Fruit fly (Drosophila melanogaster) whole organism, prepupa: ENCODE measurements around the gene g.
A peak's percentile ranks its signal among the peaks of the same experiment; 100 is the strongest.

ENCODE experiments used
- CG10669 ChIP-seq: fragments of 200-800 bp; sonication (Bioruptor generic); optimal IDR thresholded peaks from 3 replicates; lab custom pipeline; 2018; ENCODE audit warnings: missing biosample characterization, mild to moderate bottlenecking, missing genetic modification characterization, moderate library complexity
- CG11294 ChIP-seq: fragments of 200-800 bp; sonication (Bioruptor generic); IDR thresholded peaks from 2 replicates; pipeline ENCODE4 v1.3.6; 2022; ENCODE audit warnings: missing biosample characterization, missing genetic modification characterization
- CG11902 ChIP-seq: fragments of 200-800 bp; sonication (Bioruptor generic); optimal IDR thresholded peaks from 3 replicates; lab custom pipeline; 2016; ENCODE audit warnings: missing biosample characterization, missing genetic modification characterization
- CG1621 ChIP-seq: fragments of 200-800 bp; sonication (Bioruptor generic); optimal IDR thresholded peaks from 3 replicates; lab custom pipeline; 2018; ENCODE audit warnings: missing biosample characterization, mild to moderate bottlenecking, missing genetic modification characterization
- CG16779 ChIP-seq: fragments of 200-800 bp; sonication (Bioruptor generic); optimal IDR thresholded peaks from 3 replicates; lab custom pipeline; 2017; ENCODE audit warnings: missing biosample characterization, mild to moderate bottlenecking, missing genetic modification characterization
- CG3032 ChIP-seq: fragments of 200-800 bp; optimal IDR thresholded peaks from 2 replicates; lab custom pipeline; 2019; ENCODE audit warnings: missing biosample characterization, mild to moderate bottlenecking, missing genetic modification characterization, moderate library complexity
- CG31627 ChIP-seq: fragments of 200-800 bp; sonication (Bioruptor generic); optimal IDR thresholded peaks from 3 replicates; lab custom pipeline; 2016; ENCODE audit warnings: missing biosample characterization, missing genetic modification characterization
- CG32006 ChIP-seq: fragments of 200-800 bp; sonication (Bioruptor generic); optimal IDR thresholded peaks from 3 replicates; lab custom pipeline; 2017; ENCODE audit warnings: missing biosample characterization, mild to moderate bottlenecking, missing genetic modification characterization
- CG34406 ChIP-seq: fragments of 200-800 bp; sonication (Bioruptor generic); optimal IDR thresholded peaks from 3 replicates; lab custom pipeline; 2016; ENCODE audit warnings: missing biosample characterization, missing genetic modification characterization
- CG3919 ChIP-seq: fragments of 200-800 bp; sonication (Bioruptor generic); optimal IDR thresholded peaks from 3 replicates; lab custom pipeline; 2016; ENCODE audit warnings: missing biosample characterization, missing genetic modification characterization
- CG4318 ChIP-seq: fragments of 200-800 bp; sonication (Bioruptor generic); optimal IDR thresholded peaks from 3 replicates; lab custom pipeline; 2017; ENCODE audit warnings: missing biosample characterization, mild to moderate bottlenecking, missing genetic modification characterization
- CG6276 ChIP-seq: fragments of 200-800 bp; sonication (Bioruptor generic); optimal IDR thresholded peaks from 2 replicates; lab custom pipeline; 2017; ENCODE audit warnings: missing biosample characterization, mild to moderate bottlenecking, missing genetic modification characterization
- CG6792 ChIP-seq: fragments of 200-800 bp; sonication (Bioruptor generic); optimal IDR thresholded peaks from 3 replicates; lab custom pipeline; 2016; ENCODE audit warnings: missing biosample characterization, missing genetic modification characterization
- CG6808 ChIP-seq: fragments of 200-800 bp; sonication (Bioruptor generic); optimal IDR thresholded peaks from 3 replicates; lab custom pipeline; 2017; ENCODE audit warnings: missing biosample characterization, missing genetic modification characterization, mild to moderate bottlenecking, moderate library complexity, missing genetic modification reagents
- CG6854 ChIP-seq: fragments of 200-800 bp; sonication (Bioruptor generic); optimal IDR thresholded peaks from 2 replicates; lab custom pipeline; 2017; ENCODE audit warnings: missing biosample characterization, mild to moderate bottlenecking, missing genetic modification characterization
- CG7368 ChIP-seq: fragments of 200-800 bp; sonication (Bioruptor generic); optimal IDR thresholded peaks from 3 replicates; lab custom pipeline; 2016; ENCODE audit warnings: missing biosample characterization, missing genetic modification characterization
- CG8119 ChIP-seq: fragments of 200-800 bp; sonication (Bioruptor generic); IDR thresholded peaks from 3 replicates; pipeline ENCODE4 v1.3.6; 2022; ENCODE audit warnings: missing biosample characterization, missing genetic modification characterization
- CG8319 ChIP-seq: fragments of 200-800 bp; sonication (Bioruptor generic); optimal IDR thresholded peaks from 3 replicates; lab custom pipeline; 2016; ENCODE audit warnings: missing biosample characterization, missing genetic modification characterization
- CG9139 ChIP-seq: fragments of 200-800 bp; sonication (Bioruptor generic); optimal IDR thresholded peaks from 3 replicates; lab custom pipeline; 2017; ENCODE audit warnings: missing biosample characterization, mild to moderate bottlenecking, missing genetic modification characterization
- Eip75B ChIP-seq: fragments of 200-800 bp; sonication (Bioruptor generic); optimal IDR thresholded peaks from 3 replicates; lab custom pipeline; 2016; ENCODE audit warnings: missing biosample characterization, missing genetic modification characterization
- Eip78C ChIP-seq: fragments of 200-800 bp; sonication (Bioruptor generic); peaks from one replicate; lab custom pipeline; 2016; ENCODE audit warnings: missing biosample characterization, missing genetic modification characterization
- Eip93F ChIP-seq: fragments of 200-800 bp; sonication (Bioruptor generic); optimal IDR thresholded peaks from 2 replicates; lab custom pipeline; 2016; ENCODE audit warnings: missing biosample characterization, mild to moderate bottlenecking, missing genetic modification characterization
- Ets21C ChIP-seq: fragments of 200-800 bp; sonication (Bioruptor generic); optimal IDR thresholded peaks from 3 replicates; lab custom pipeline; 2016; ENCODE audit warnings: missing biosample characterization, missing genetic modification characterization
- Gug ChIP-seq: fragments of 200-800 bp; sonication (Bioruptor generic); IDR thresholded peaks from 2 replicates; pipeline ENCODE4 v1.3.6; 2022; ENCODE audit warnings: missing biosample characterization, missing genetic modification characterization
- Hr39 ChIP-seq: fragments of 200-800 bp; sonication (Bioruptor generic); optimal IDR thresholded peaks from 2 replicates; lab custom pipeline; 2016; ENCODE audit warnings: missing biosample characterization, missing genetic modification characterization
- Hr4 ChIP-seq: fragments of 200-800 bp; sonication (Bioruptor generic); optimal IDR thresholded peaks from 3 replicates; lab custom pipeline; 2016; ENCODE audit warnings: missing biosample characterization, missing genetic modification characterization
- Met ChIP-seq: fragments of 200-800 bp; sonication (Bioruptor generic); optimal IDR thresholded peaks from 3 replicates; lab custom pipeline; 2016; ENCODE audit warnings: missing biosample characterization, missing genetic modification characterization
- OdsH ChIP-seq: fragments of 200-800 bp; sonication (Bioruptor generic); optimal IDR thresholded peaks from 3 replicates; lab custom pipeline; 2016; ENCODE audit warnings: missing biosample characterization, missing genetic modification characterization
- Smox ChIP-seq: fragments of 200-800 bp; sonication (Bioruptor generic); optimal IDR thresholded peaks from 3 replicates; lab custom pipeline; 2016; ENCODE audit warnings: missing biosample characterization, missing genetic modification characterization
- Sox15 ChIP-seq: fragments of 200-800 bp; sonication (Bioruptor generic); optimal IDR thresholded peaks from 3 replicates; lab custom pipeline; 2016; ENCODE audit warnings: missing biosample characterization, missing genetic modification characterization
- cyc ChIP-seq: fragments of 200-800 bp; sonication (Bioruptor generic); optimal IDR thresholded peaks from 3 replicates; lab custom pipeline; 2016; ENCODE audit warnings: missing biosample characterization, missing genetic modification characterization
- dac ChIP-seq: fragments of 200-800 bp; sonication (Bioruptor generic); optimal IDR thresholded peaks from 2 replicates; lab custom pipeline; 2017; ENCODE audit warnings: missing biosample characterization, mild to moderate bottlenecking, missing genetic modification characterization
- dsx ChIP-seq: fragments of 200-800 bp; optimal IDR thresholded peaks from 3 replicates; lab custom pipeline; 2019; ENCODE audit warnings: missing biosample characterization, mild to moderate bottlenecking, missing genetic modification characterization, moderate library complexity; ENCODE audit not compliant: poor library complexity, severe bottlenecking
- fkh ChIP-seq: fragments of 200-800 bp; sonication (Bioruptor generic); optimal IDR thresholded peaks from 3 replicates; lab custom pipeline; 2017; ENCODE audit warnings: missing biosample characterization, mild to moderate bottlenecking, missing genetic modification characterization, moderate library complexity
- lz ChIP-seq: fragments of 200-800 bp; sonication (Bioruptor generic); optimal IDR thresholded peaks from 3 replicates; lab custom pipeline; 2016; ENCODE audit warnings: missing biosample characterization, missing genetic modification characterization
- net ChIP-seq: fragments of 200-800 bp; sonication (Bioruptor generic); optimal IDR thresholded peaks from 3 replicates; lab custom pipeline; 2016; ENCODE audit warnings: missing biosample characterization, missing genetic modification characterization
- pdm3 ChIP-seq: fragments of 200-800 bp; sonication (Bioruptor generic); optimal IDR thresholded peaks from 3 replicates; lab custom pipeline; 2016; ENCODE audit warnings: missing biosample characterization, missing genetic modification characterization
- spab ChIP-seq: fragments of 200-800 bp; sonication (Bioruptor generic); optimal IDR thresholded peaks from 2 replicates; lab custom pipeline; 2017; ENCODE audit warnings: missing biosample characterization, mild to moderate bottlenecking, missing genetic modification characterization, missing genetic modification reagents
- svp ChIP-seq: fragments of 200-800 bp; sonication (Bioruptor generic); peaks from one replicate; lab custom pipeline; 2016; ENCODE audit warnings: missing biosample characterization, missing genetic modification characterization
- topi ChIP-seq: fragments of 200-800 bp; sonication (Bioruptor generic); optimal IDR thresholded peaks from 3 replicates; lab custom pipeline; 2016; ENCODE audit warnings: missing biosample characterization, missing genetic modification characterization
- vri ChIP-seq: fragments of 200-800 bp; sonication (Bioruptor generic); optimal IDR thresholded peaks from 3 replicates; lab custom pipeline; 2016; ENCODE audit warnings: missing biosample characterization, mild to moderate bottlenecking, missing genetic modification characterization

g gene

dm6 chrX:13762372-13762883 lies 26.4 kb upstream of the g start, which contains the start of gene rdgB (continued):
- TF ChIP-seq cyc (GFP tag; lab: Kevin White, UChicago) (peak; percentile 83), CG1621 (tag; lab: Kevin White, UChicago) (peak; percentile 37), dac (peak; percentile 81), Hr39 (peak; percentile 73), CG8319 (GFP tag; lab: Kevin White, UChicago) (peak; percentile 54), Ets21C (GFP tag; lab: Kevin White, UChicago) (peak; percentile 35), Sox15 (GFP tag; lab: Kevin White, UChicago) (peak; percentile 84), CG3919 (peak; percentile 88), CG6808 (GFP tag; lab: Kevin White, UChicago) (peak; percentile 78), Met (GFP tag; lab: Kevin White, UChicago) (peak; percentile 82), CG4318 (GFP tag; lab: Kevin White, UChicago) (peak; percentile 92), Smox (GFP tag; lab: Kevin White, UChicago) (peak; percentile 83), Eip78C (peak; percentile 94), Gug (GFP tag; lab: Robert Waterston, UW) (peak; percentile 72), CG10669 (GFP tag; lab: Kevin White, UChicago) (peak; percentile 100), net (GFP tag; lab: Kevin White, UChicago) (peak; percentile 73), spab (GFP tag; lab: Kevin White, UChicago) (peak; percentile 69), CG6854 (GFP tag; lab: Kevin White, UChicago) (peak; percentile 21), CG9139 (GFP tag; lab: Kevin White, UChicago) (peak; percentile 32), CG11902 (GFP tag; lab: Kevin White, UChicago) (peak; percentile 76), OdsH (GFP tag; lab: Kevin White, UChicago) (peak; percentile 84), CG31627 (GFP tag; lab: Kevin White, UChicago) (peak; percentile 72), Hr4 (GFP tag; lab: Kevin White, UChicago) (peak; percentile 85), topi (peak; percentile 83)

dm6 chrX:13761762-13762371 lies 25.8 kb upstream of the g start:
- TF ChIP-seq vri (GFP tag; lab: Kevin White, UChicago) (no peak), fkh (GFP tag; lab: Kevin White, UChicago) (peak; percentile 29), CG9139 (GFP tag; lab: Kevin White, UChicago) (no peak), CG1621 (tag; lab: Kevin White, UChicago) (peak; percentile 51)

- TF ChIP-seq CG6792 (GFP tag; lab: Kevin White, UChicago) (no peak), svp (GFP tag; lab: Kevin White, UChicago) (peak; percentile 38)
Observed at dm6 chrX:13758989-13759549, 23.0 kb upstream of the g start, which contains the start of gene Yp3. Yp3 (plus strand) TSS chrX:13759546.

- TF ChIP-seq CG8119 (GFP tag; lab: Robert Waterston, UW), result 0 out of 3 replicates have a peak, but pooled peaks have one; percentile 21
- peak; percentile 22 for TF ChIP-seq CG3032 (tag; lab: Kevin White, UChicago)
- TF ChIP-seq Eip75B (GFP tag; lab: Kevin White, UChicago), result no peak
- no peak for TF ChIP-seq CG11294
- TF ChIP-seq OdsH (GFP tag; lab: Kevin White, UChicago), result peak; percentile 46
- no peak for TF ChIP-seq CG7368 (GFP tag; lab: Kevin White, UChicago)
- TF ChIP-seq Gug (GFP tag; lab: Robert Waterston, UW), result no peak; the same call in 1 of the 2 replicates
- TF ChIP-seq dsx (GFP tag; lab: Kevin White, UChicago), result no peak
- TF ChIP-seq Eip93F (GFP tag; lab: Kevin White, UChicago), result no peak
- peak; percentile 41 for TF ChIP-seq Met (GFP tag; lab: Kevin White, UChicago)
- TF ChIP-seq Hr39, result no peak
- TF ChIP-seq CG8319 (GFP tag; lab: Kevin White, UChicago), result no peak
- no peak for TF ChIP-seq CG1621 (tag; lab: Kevin White, UChicago)
- TF ChIP-seq CG10669 (GFP tag; lab: Kevin White, UChicago), result peak; percentile 8
- TF ChIP-seq CG32006 (GFP tag; lab: Kevin White, UChicago), result peak; percentile 1
- peak; percentile 55 for TF ChIP-seq svp (GFP tag; lab: Kevin White, UChicago)
- peak; percentile 1 for TF ChIP-seq CG6792 (GFP tag; lab: Kevin White, UChicago)
- TF ChIP-seq lz (GFP tag; lab: Kevin White, UChicago), result peak; percentile 18
- TF ChIP-seq CG34406 (GFP tag; lab: Kevin White, UChicago), result no peak
- TF ChIP-seq pdm3 (GFP tag; lab: Kevin White, UChicago), result peak; percentile 28
- no peak for TF ChIP-seq Hr4 (GFP tag; lab: Kevin White, UChicago)
- no peak for TF ChIP-seq CG6276
- TF ChIP-seq CG6808 (GFP tag; lab: Kevin White, UChicago), result no peak
- no peak for TF ChIP-seq CG16779 (tag; lab: Kevin White, UChicago)
- no peak for TF ChIP-seq Ets21C (GFP tag; lab: Kevin White, UChicago)
- peak; percentile 8 for TF ChIP-seq cyc (GFP tag; lab: Kevin White, UChicago)
Observed at dm6 chrX:13756776-13757312, 20.8 kb upstream of the g start, which contains the start of the genes CG32625 and Rtc1. CG32625 (minus strand) TSS chrX:13756826. Rtc1 (plus strand) TSS chrX:13757179.
